Worm (Caenorhabditis elegans) whole organism, L3 larva: ENCODE data around the gene enri-1.
A peak's percentile ranks its signal among the peaks of the same experiment; 100 is the strongest.

Experiments
- aly-2 ChIP-seq: fragments of 150-350 bp; optimal IDR thresholded peaks from 2 replicates; lab custom pipeline; 2014; ENCODE audit warnings: missing biosample characterization, missing genetic modification characterization
- ceh-16 ChIP-seq: sonication (generic microtip); optimal IDR thresholded peaks from 2 replicates; lab custom pipeline; 2017; ENCODE audit warnings: missing biosample characterization, missing genetic modification characterization
- ceh-28 ChIP-seq: fragments of 150-350 bp; optimal IDR thresholded peaks from 2 replicates; lab custom pipeline; 2014; ENCODE audit warnings: missing biosample characterization, missing genetic modification reagents, missing genetic modification characterization
- ceh-9 ChIP-seq: sonication (generic microtip); optimal IDR thresholded peaks from 2 replicates; lab custom pipeline; 2018; ENCODE audit warnings: missing biosample characterization, missing genetic modification characterization
- egl-5 ChIP-seq: fragments of 150-350 bp; optimal IDR thresholded peaks from 2 replicates; lab custom pipeline; 2017; ENCODE audit warnings: missing biosample characterization, missing genetic modification reagents, missing genetic modification characterization, inconsistent platforms
- elt-1 ChIP-seq: fragments of 150-350 bp; optimal IDR thresholded peaks from 2 replicates; lab custom pipeline; 2014; ENCODE audit warnings: missing biosample characterization, missing genetic modification characterization
- elt-2 ChIP-seq: sonication (generic microtip); optimal IDR thresholded peaks from 2 replicates; lab custom pipeline; 2016; ENCODE audit warnings: missing genetic modification reagents, mild to moderate bottlenecking, missing genetic modification characterization, missing compliant biosample characterization
- elt-3 ChIP-seq, 3 experiments: fragments of 150-350 bp in 1 of 3; sonication (generic microtip) in 2 of 3; optimal IDR thresholded peaks; 2 replicates in 2 of 3; 4 replicates in 1 of 3; lab custom pipeline; 2014 to 2017; ENCODE audit warnings: missing biosample characterization in 3 of 3, missing genetic modification characterization in 3 of 3
- fkh-10 ChIP-seq: sonication (generic microtip); optimal IDR thresholded peaks from 2 replicates; lab custom pipeline; 2017; ENCODE audit warnings: missing biosample characterization, missing genetic modification reagents, missing genetic modification characterization
- fkh-2 ChIP-seq: fragments of 150-350 bp; optimal IDR thresholded peaks from 2 replicates; lab custom pipeline; 2014; ENCODE audit warnings: missing biosample characterization, missing genetic modification reagents, missing genetic modification characterization
- fos-1 ChIP-seq: fragments of 150-350 bp; optimal IDR thresholded peaks from 2 replicates; lab custom pipeline; 2014; ENCODE audit warnings: missing biosample characterization, missing genetic modification characterization
- jun-1 ChIP-seq: fragments of 150-350 bp; optimal IDR thresholded peaks from 2 replicates; lab custom pipeline; 2014; ENCODE audit warnings: missing biosample characterization, missing genetic modification reagents, missing genetic modification characterization
- lin-39 ChIP-seq: fragments of 150-350 bp; optimal IDR thresholded peaks from 2 replicates; lab custom pipeline; 2018; ENCODE audit warnings: missing biosample characterization, missing genetic modification reagents, missing genetic modification characterization
- lsy-12 ChIP-seq: sonication (generic microtip); optimal IDR thresholded peaks from 2 replicates; lab custom pipeline; 2016; ENCODE audit warnings: mild to moderate bottlenecking, missing genetic modification characterization, missing compliant biosample characterization
- mdl-1 ChIP-seq: fragments of 150-350 bp; optimal IDR thresholded peaks from 2 replicates; lab custom pipeline; 2014; ENCODE audit warnings: missing biosample characterization, missing genetic modification characterization
- mml-1 ChIP-seq: fragments of 150-350 bp; sonication (generic microtip); optimal IDR thresholded peaks from 3 replicates; lab custom pipeline; 2014; ENCODE audit warnings: missing biosample characterization, missing genetic modification characterization
- nfya-1 ChIP-seq: sonication (generic microtip); optimal IDR thresholded peaks from 2 replicates; lab custom pipeline; 2017; ENCODE audit warnings: missing genetic modification characterization, mild to moderate bottlenecking, missing compliant biosample characterization, antibody characterized with exemption, moderate library complexity; ENCODE audit not compliant: insufficient read depth
- nhr-11 ChIP-seq: fragments of 150-350 bp; optimal IDR thresholded peaks from 2 replicates; lab custom pipeline; 2014; ENCODE audit warnings: missing biosample characterization, missing genetic modification characterization
- nhr-12 ChIP-seq: fragments of 150-350 bp; optimal IDR thresholded peaks from 2 replicates; lab custom pipeline; 2014; ENCODE audit warnings: missing biosample characterization, missing genetic modification characterization
- nhr-237 ChIP-seq: fragments of 150-350 bp; optimal IDR thresholded peaks from 2 replicates; lab custom pipeline; 2014; ENCODE audit warnings: missing biosample characterization, missing genetic modification characterization
- nhr-25 ChIP-seq: sonication (generic microtip); optimal IDR thresholded peaks from 2 replicates; lab custom pipeline; 2017; ENCODE audit warnings: missing biosample characterization, missing genetic modification characterization
- nhr-28 ChIP-seq: fragments of 150-350 bp; optimal IDR thresholded peaks from 2 replicates; lab custom pipeline; 2014; ENCODE audit warnings: missing biosample characterization, missing genetic modification characterization
- nhr-43 ChIP-seq: sonication (generic microtip); optimal IDR thresholded peaks from 2 replicates; lab custom pipeline; 2016; ENCODE audit warnings: mild to moderate bottlenecking, missing genetic modification characterization, missing compliant biosample characterization; ENCODE audit not compliant: poor library complexity, severe bottlenecking
- nhr-67 ChIP-seq: fragments of 150-350 bp; optimal IDR thresholded peaks from 2 replicates; lab custom pipeline; 2014; ENCODE audit warnings: missing biosample characterization, missing genetic modification characterization
- nhr-77 ChIP-seq: fragments of 150-350 bp; optimal IDR thresholded peaks from 2 replicates; lab custom pipeline; 2014; ENCODE audit warnings: missing biosample characterization, missing genetic modification characterization
- pha-4 ChIP-seq: fragments of 150-350 bp; optimal IDR thresholded peaks from 2 replicates; lab custom pipeline; 2014; ENCODE audit warnings: missing biosample characterization, missing genetic modification reagents, missing genetic modification characterization
- pqm-1 ChIP-seq: fragments of 150-350 bp; optimal IDR thresholded peaks from 2 replicates; lab custom pipeline; 2017; ENCODE audit warnings: missing biosample characterization, missing genetic modification characterization, inconsistent platforms
- sea-2 ChIP-seq: fragments of 150-350 bp; sonication (generic microtip); optimal IDR thresholded peaks from 4 replicates; lab custom pipeline; 2014; ENCODE audit warnings: missing biosample characterization, missing genetic modification reagents, missing genetic modification characterization
- skn-1 ChIP-seq: fragments of 150-350 bp; optimal IDR thresholded peaks from 2 replicates; lab custom pipeline; 2014; ENCODE audit warnings: missing biosample characterization, missing genetic modification characterization
- snpc-4 ChIP-seq: fragments of 150-350 bp; optimal IDR thresholded peaks from 2 replicates; lab custom pipeline; 2014; ENCODE audit warnings: missing biosample characterization, missing genetic modification characterization
- tbx-2 ChIP-seq: sonication (generic microtip); optimal IDR thresholded peaks from 2 replicates; lab custom pipeline; 2016; ENCODE audit warnings: mild to moderate bottlenecking, missing genetic modification characterization, missing compliant biosample characterization
- unc-39 ChIP-seq: sonication (generic microtip); optimal IDR thresholded peaks from 4 replicates; lab custom pipeline; 2017; ENCODE audit warnings: missing biosample characterization, missing genetic modification characterization
- unc-62 ChIP-seq: fragments of 150-350 bp; sonication (generic microtip); optimal IDR thresholded peaks from 4 replicates; lab custom pipeline; 2014; ENCODE audit warnings: missing biosample characterization, missing genetic modification reagents, missing genetic modification characterization
- zag-1 ChIP-seq: fragments of 150-350 bp; optimal IDR thresholded peaks from 2 replicates; lab custom pipeline; 2014; ENCODE audit warnings: missing biosample characterization, missing genetic modification characterization
- ztf-11 ChIP-seq: fragments of 150-350 bp; optimal IDR thresholded peaks from 2 replicates; lab custom pipeline; 2014; ENCODE audit warnings: missing biosample characterization, missing genetic modification characterization
- ztf-4 ChIP-seq: fragments of 150-350 bp; optimal IDR thresholded peaks from 2 replicates; lab custom pipeline; 2014; ENCODE audit warnings: missing biosample characterization, missing genetic modification characterization

enri-1 gene

DNA sequence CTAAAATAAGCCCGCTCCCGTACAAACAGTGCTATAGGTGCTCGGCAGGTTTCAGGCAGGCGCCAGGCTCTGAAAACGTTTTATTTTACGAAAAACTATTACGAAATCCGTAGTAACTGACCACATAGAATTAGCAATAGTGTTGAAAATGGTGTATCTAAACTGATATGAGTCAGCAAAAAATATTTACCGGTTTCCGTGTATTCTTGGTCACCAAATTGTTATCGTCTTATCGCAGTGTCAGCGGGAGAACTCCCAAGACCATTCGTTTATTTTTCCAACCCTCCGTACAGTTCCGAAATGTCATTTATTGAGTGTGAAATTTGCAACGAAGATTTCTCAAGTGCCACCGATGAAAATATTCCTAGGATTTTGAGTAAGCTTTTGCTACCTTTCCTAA lies 9.2 kb downstream of the enri-1 start, which contains the start of gene F43C11.8:
Gene F43C11.8, plus strand, starts transcription at position 301 of the 400 bp plus-strand sequence.
- TF ChIP-seq elt-2 (tag; lab: Kevin White, UChicago) (no peak), zag-1 (tag; lab: Kevin White, UChicago) (no peak), ceh-28 (tag; lab: Kevin White, UChicago) (no peak), lin-39 (tag; lab: Kevin White, UChicago) (no peak)

DNA sequence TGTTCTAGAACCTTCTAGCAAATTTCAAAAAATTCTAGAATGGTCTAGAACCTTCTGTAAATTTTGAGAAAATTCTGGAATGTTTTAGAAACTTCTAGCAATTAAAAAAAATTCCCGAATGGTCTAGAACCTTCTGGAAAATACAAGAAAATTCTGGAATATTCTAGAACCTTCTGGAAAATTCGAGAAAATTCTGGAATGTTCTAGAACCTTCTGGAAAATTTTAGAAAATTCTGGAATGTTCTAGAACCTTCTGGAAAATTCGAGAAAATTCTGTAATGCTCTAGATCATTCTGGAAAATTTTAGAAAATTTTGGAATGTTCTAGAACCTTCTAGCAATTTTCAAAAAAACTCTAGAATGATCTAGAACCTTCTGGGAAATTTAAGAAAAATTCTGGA lies 11.0 kb downstream of the enri-1 start:
- no peak for TF ChIP-seq skn-1

DNA sequence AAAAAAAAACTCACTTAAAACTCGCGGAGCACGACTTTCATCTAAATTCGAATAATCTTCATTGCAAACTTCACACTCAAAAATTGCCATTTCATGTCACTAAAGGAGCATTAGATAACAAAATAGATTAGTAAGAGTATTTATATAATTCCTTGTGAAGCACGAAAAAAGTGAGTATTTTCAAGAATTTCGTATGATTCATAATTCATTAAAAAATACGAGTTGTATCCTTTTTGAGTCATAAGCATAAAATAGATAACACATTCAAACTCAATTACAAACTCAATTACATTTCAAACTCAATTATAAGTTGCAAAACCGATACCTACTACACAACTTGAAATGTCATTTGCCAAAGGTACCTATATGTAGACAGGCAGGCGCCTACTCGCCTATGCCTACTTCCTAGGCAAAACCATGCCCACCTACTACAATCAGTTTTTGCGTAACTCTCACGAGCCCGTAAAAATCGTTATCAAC lies 12.4 kb downstream of the enri-1 start, which contains the start of the genes ZK1240.8 and ZK1240.1:
Gene ZK1240.8, minus strand, starts transcription at position 101 of the 480 bp plus-strand sequence.
Gene ZK1240.1, plus strand, starts transcription at position 430 of the 480 bp plus-strand sequence.
- TF ChIP-seq elt-2 (tag; lab: Kevin White, UChicago) (no peak), egl-5 (no peak), ceh-9 (tag; lab: Kevin White, UChicago) (no peak), nhr-28 (tag; lab: Kevin White, UChicago) (no peak), fos-1 (no peak)

DNA sequence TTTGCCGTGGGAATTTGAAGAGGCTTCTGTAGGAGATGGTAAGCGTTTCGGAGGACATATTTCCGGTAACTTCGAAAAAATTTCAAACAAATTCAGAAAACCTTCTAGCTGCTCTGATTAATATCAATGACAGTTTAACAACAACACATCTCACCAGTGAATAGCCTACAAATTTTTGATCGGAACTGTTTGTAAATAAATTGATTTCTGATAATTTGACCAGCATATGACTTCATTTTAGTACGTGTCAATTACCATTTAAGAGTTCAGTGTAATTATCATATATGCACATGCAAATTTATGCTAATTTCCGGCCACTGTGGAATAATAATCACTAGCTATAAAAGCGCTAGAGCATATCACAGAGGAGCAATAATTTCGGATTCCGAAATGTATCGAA lies 16.5 kb downstream of the enri-1 start, which contains the start of gene ZK1240.11:
Gene ZK1240.11, plus strand, starts transcription at position 301 of the 400 bp plus-strand sequence.
- no peak for TF ChIP-seq nhr-67 (tag; lab: Kevin White, UChicago)
- no peak for TF ChIP-seq fos-1
- TF ChIP-seq fkh-2 (tag; lab: Kevin White, UChicago): no peak
- TF ChIP-seq lsy-12: no peak
- no peak for TF ChIP-seq ztf-4 (tag; lab: Kevin White, UChicago)
- no peak for TF ChIP-seq nhr-77 (tag; lab: Kevin White, UChicago)
- no peak for TF ChIP-seq nhr-237
- TF ChIP-seq nfya-1 (tag; lab: Kevin White, UChicago): no peak
- TF ChIP-seq aly-2 (tag; lab: Kevin White, UChicago): no peak
- TF ChIP-seq ceh-28 (tag; lab: Kevin White, UChicago): no peak
- no peak for TF ChIP-seq ceh-16

DNA sequence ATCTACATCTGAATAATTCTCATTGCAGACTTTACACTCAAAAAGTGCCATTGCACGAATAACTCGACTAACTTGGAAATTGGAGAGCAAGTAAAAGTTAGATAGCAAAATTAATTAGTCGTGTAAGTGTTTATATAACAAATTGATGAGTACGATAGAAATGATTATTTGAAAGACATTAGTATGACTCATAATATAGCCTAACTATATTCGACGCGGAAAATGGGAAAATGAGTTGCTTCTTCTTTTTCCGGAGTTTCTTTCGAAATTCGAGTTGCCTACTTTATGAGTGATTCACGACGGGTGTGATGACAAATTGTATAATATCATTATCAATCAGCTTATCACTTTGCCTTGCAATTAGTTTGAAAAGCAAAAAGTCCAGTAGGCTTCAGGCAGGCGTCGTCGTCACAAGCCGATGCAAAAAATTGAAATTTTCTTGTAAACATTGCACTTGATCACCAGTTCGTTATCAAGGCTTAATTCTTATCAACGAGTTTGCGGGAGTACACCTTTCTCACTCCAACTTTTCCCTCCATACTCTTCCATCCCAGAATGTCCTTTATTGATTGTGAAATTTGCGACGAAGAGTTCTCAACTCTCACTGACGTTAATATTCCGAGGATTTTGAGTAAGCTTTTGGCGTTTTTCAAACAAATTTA lies 18.4 kb downstream of the enri-1 start, which contains the start of the genes ZK1240.6 and ZK1240.2:
Gene ZK1240.6, minus strand, starts transcription at position 51 of the 662 bp plus-strand sequence.
Gene ZK1240.2, plus strand, starts transcription at position 520 of the 662 bp plus-strand sequence.
- no peak for TF ChIP-seq elt-3 (tag; optimal IDR thresholded peaks at IDR 0.05; lab: Kevin White, UChicago)
- TF ChIP-seq mml-1: no peak
- TF ChIP-seq nhr-28 (tag; lab: Kevin White, UChicago): no peak
- TF ChIP-seq pqm-1: peak; percentile 46
- no peak for TF ChIP-seq ceh-9 (tag; lab: Kevin White, UChicago)
- TF ChIP-seq unc-62: no peak
- no peak for TF ChIP-seq unc-39 (tag; lab: Kevin White, UChicago)
- peak; percentile 24 for TF ChIP-seq pha-4 (tag; lab: Kevin White, UChicago)
- no peak for TF ChIP-seq fos-1
- peak; percentile 50 for TF ChIP-seq jun-1 (tag; lab: Kevin White, UChicago)
- no peak for TF ChIP-seq snpc-4
- no peak for TF ChIP-seq ztf-11 (tag; lab: Kevin White, UChicago)
- no peak for TF ChIP-seq nhr-11 (tag; lab: Kevin White, UChicago)
- peak; percentile 93 for TF ChIP-seq elt-2 (tag; lab: Kevin White, UChicago)
- no peak for TF ChIP-seq fkh-10 (GFP tag; lab: Kevin White, UChicago)
- TF ChIP-seq tbx-2 (tag; lab: Kevin White, UChicago): no peak
- TF ChIP-seq elt-1 (tag; lab: Kevin White, UChicago): no peak

DNA sequence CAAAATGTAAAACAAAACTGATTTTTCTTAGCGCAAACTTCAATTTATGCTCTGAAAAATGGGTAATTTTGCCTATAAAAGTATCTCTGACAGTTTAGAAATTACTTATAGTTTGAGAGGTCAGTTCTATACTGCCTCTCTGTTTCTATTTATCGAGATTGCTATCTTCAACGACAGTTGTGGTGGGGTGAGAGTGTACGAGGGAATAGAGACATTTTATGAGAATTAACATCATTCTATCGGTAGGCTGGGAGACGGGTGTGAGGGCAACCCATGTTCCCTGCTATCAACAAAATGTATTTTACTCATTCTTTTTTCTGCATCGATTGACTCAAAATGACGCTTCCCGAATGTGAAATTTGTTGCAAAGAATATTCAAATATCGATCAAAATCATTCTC lies 21.3 kb downstream of the enri-1 start, which contains the start of gene ZK1240.3:
Gene ZK1240.3, plus strand, starts transcription at position 238 of the 400 bp plus-strand sequence.
- TF ChIP-seq sea-2 (GFP tag; lab: Kevin White, UChicago): no peak
- no peak for TF ChIP-seq nhr-43
- no peak for TF ChIP-seq nhr-25 (tag; lab: Kevin White, UChicago)
- peak; percentile 59 for TF ChIP-seq pqm-1
- TF ChIP-seq nfya-1 (tag; lab: Kevin White, UChicago): no peak
- no peak for TF ChIP-seq tbx-2 (tag; lab: Kevin White, UChicago)
- TF ChIP-seq mdl-1 (tag; lab: Kevin White, UChicago): no peak
- no peak for TF ChIP-seq nhr-12 (tag; lab: Kevin White, UChicago)
- peak; percentile 82 for TF ChIP-seq elt-2 (tag; lab: Kevin White, UChicago)
- no peak for TF ChIP-seq nhr-67 (tag; lab: Kevin White, UChicago)
